Worm (Caenorhabditis elegans) whole organism, late embryonic: ENCODE data around the gene tsr-1.

Experiments used
- ama-1 ChIP-seq: fragments of 150-350 bp; optimal IDR thresholded peaks from 2 replicates; lab custom pipeline; 2014
- ceh-31 ChIP-seq: sonication (generic microtip); optimal IDR thresholded peaks from 2 replicates; lab custom pipeline; 2016; ENCODE audit warnings: missing genetic modification characterization, missing compliant biosample characterization
- ets-4 ChIP-seq: sonication (generic microtip); optimal IDR thresholded peaks from 2 replicates; lab custom pipeline; 2016; ENCODE audit warnings: missing genetic modification characterization, missing compliant biosample characterization
- eyg-1 ChIP-seq: sonication (generic microtip); optimal IDR thresholded peaks from 2 replicates; lab custom pipeline; 2016; ENCODE audit warnings: missing genotype, missing genetic modification characterization, missing compliant biosample characterization
- fkh-10 ChIP-seq: fragments of 150-350 bp; optimal IDR thresholded peaks from 2 replicates; lab custom pipeline; 2014; ENCODE audit warnings: missing biosample characterization, missing genetic modification reagents, missing genetic modification characterization
- hlh-30 ChIP-seq: sonication (generic microtip); optimal IDR thresholded peaks from 2 replicates; lab custom pipeline; 2017; ENCODE audit warnings: antibody characterized with exemption, missing genetic modification characterization, missing compliant biosample characterization; ENCODE audit not compliant: insufficient read depth
- hlh-6 ChIP-seq: sonication (generic microtip); optimal IDR thresholded peaks from 2 replicates; lab custom pipeline; 2016; ENCODE audit warnings: missing genotype, missing genetic modification characterization, missing compliant biosample characterization
- mec-3 ChIP-seq: sonication (generic microtip); optimal IDR thresholded peaks from 2 replicates; lab custom pipeline; 2016; ENCODE audit warnings: borderline replicate concordance, missing genetic modification characterization, missing compliant biosample characterization
- nhr-11 ChIP-seq: fragments of 150-350 bp; optimal IDR thresholded peaks from 2 replicates; lab custom pipeline; 2014; ENCODE audit warnings: missing biosample characterization, missing genetic modification characterization
- pqm-1 ChIP-seq: sonication (generic microtip); optimal IDR thresholded peaks from 2 replicates; lab custom pipeline; 2016; ENCODE audit warnings: missing genetic modification characterization, missing compliant biosample characterization
- sdc-2 ChIP-seq: sonication (generic microtip); optimal IDR thresholded peaks from 2 replicates; lab custom pipeline; 2016; ENCODE audit warnings: missing genotype, missing genetic modification characterization, missing compliant biosample characterization
- sox-2 ChIP-seq: fragments of 200-800 bp; sonication (Bioruptor generic); IDR thresholded peaks from 2 replicates; pipeline ENCODE4 v1.3.6; 2022; ENCODE audit warnings: missing genetic modification reagents, missing genetic modification characterization, missing compliant biosample characterization

DNA sequence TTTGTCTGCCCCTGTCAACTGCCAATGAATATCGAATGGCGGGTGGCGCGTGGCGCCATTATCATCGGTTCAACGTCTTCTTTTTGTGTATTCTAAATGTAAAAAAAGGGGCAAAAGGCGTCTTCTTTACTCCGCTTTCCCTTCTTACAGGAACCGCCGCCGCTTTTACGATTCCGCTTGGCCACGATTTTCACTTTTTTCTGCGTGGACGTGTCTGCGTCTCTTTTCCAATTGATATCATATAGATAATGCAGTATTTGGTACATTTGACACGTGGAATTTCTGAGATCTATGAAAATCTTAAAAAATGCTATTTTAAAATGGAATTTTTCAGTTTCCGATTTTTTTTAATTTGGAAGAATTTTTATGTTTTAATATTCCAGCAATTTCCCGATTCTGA is 37.6 kb downstream of the tsr-1 start:
- TF ChIP-seq ets-4 (tag; lab: Kevin White, UChicago) (no peak), eyg-1 (tag; lab: Kevin White, UChicago) (no peak), sdc-2 (tag; lab: Kevin White, UChicago) (no peak), pqm-1 (tag; lab: Kevin White, UChicago) (no peak), mec-3 (no peak), hlh-30 (tag; lab: Kevin White, UChicago) (no peak), nhr-11 (no peak), ama-1 (lab: Kevin White, UChicago) (no peak), fkh-10 (GFP tag; lab: Kevin White, UChicago) (no peak), ceh-31 (no peak), sox-2 (GFP tag; lab: Robert Waterston, UW) (no peak), hlh-6 (no peak)
